Fruit fly (Drosophila melanogaster): ENCODE data around the gene CG32148.
A peak's percentile ranks its signal among the peaks of the same experiment; 100 is the strongest.

CG32148 gene

DNA sequence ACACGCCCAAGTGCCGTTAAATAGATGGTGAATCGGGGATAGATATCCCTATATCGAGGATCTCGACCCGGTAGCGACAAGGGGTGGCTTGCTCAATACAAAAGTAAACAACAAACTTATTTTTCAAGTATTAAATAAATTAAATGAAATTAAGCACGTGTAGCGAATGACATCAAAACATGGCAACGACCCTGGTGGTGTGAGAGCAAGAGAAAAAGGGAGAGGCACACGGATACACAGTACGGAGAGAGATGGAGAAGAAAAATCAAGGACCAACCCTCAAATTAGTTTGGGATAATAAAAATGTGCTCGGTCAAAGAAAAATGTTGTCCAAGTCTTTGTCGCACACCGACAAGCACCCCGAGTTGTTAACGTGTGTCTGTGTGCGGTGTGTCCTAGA is 2.3 kb upstream of the CG32148 start:
- TF ChIP-seq Mio (GFP tag; optimal IDR thresholded peaks at IDR 0.05) (no peak), Abd-B (GFP tag; optimal IDR thresholded peaks at IDR 0.05) (no peak), HLH106 (tag; optimal IDR thresholded peaks at IDR 0.05) (no peak), Myc (optimal IDR thresholded peaks at IDR 0.05) (no peak), pan (optimal IDR thresholded peaks at IDR 0.05) (no peak), usp (GFP tag; optimal IDR thresholded peaks at IDR 0.05) (no peak), Hr83 (GFP tag; optimal IDR thresholded peaks at IDR 0.05; ENCODE audit: poor library complexity, severe bottlenecking) (no peak), br (GFP tag; optimal IDR thresholded peaks at IDR 0.05) (no peak), CG9705 (GFP tag; optimal IDR thresholded peaks at IDR 0.05) (no peak), h (GFP tag; optimal IDR thresholded peaks at IDR 0.05) (no peak), ey (GFP tag; optimal IDR thresholded peaks at IDR 0.05) (no peak), dsf (GFP tag; optimal IDR thresholded peaks at IDR 0.05; ENCODE audit: borderline replicate concordance) (no peak), CrebA (GFP tag; optimal IDR thresholded peaks at IDR 0.05; ENCODE audit: borderline replicate concordance) (no peak), sage (GFP tag; optimal IDR thresholded peaks at IDR 0.05) (no peak), Hnf4 (GFP tag; optimal IDR thresholded peaks at IDR 0.05) (no peak), Jra (GFP tag; optimal IDR thresholded peaks at IDR 0.05) (no peak), OdsH (GFP tag; optimal IDR thresholded peaks at IDR 0.05) (no peak), sv (GFP tag; optimal IDR thresholded peaks at IDR 0.05) (no peak)

DNA sequence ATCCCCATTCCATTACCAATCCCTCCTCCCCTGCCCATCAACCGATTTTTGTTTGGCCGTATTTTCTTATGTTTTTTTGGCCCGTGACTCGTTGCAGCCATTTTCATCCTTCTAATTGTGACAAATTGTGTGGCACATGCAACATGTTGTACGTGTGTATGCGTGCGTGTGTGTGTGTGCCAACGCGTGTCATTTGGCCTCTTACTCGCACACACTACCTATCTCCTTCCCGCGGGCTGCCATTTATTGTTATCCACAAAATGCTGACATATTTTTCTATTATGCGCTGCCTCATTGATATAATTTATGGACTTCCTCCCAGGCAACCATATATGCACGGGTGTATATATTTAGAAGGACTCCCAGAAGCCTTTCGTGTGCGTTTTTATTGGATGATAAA is 8.5 kb downstream of the CG32148 start:
- peak; percentile 3 for TF ChIP-seq Dfd (GFP tag; optimal IDR thresholded peaks at IDR 0.05)
- no peak for TF ChIP-seq fru (GFP tag; optimal IDR thresholded peaks at IDR 0.05)
- TF ChIP-seq HLH106 (tag; optimal IDR thresholded peaks at IDR 0.05), result no peak
- TF ChIP-seq CrebA (GFP tag; optimal IDR thresholded peaks at IDR 0.05; ENCODE audit: borderline replicate concordance), result no peak
- no peak for TF ChIP-seq br (GFP tag; optimal IDR thresholded peaks at IDR 0.05)
- TF ChIP-seq Rel (GFP tag; optimal IDR thresholded peaks at IDR 0.05), result no peak
- no peak for TF ChIP-seq Rel (tag; optimal IDR thresholded peaks at IDR 0.05)
- TF ChIP-seq dl (GFP tag; optimal IDR thresholded peaks at IDR 0.05; ENCODE audit: insufficient read depth in 1 of 2, partially characterized antibody in 2 of 2), result no peak
- no peak for TF ChIP-seq sage (GFP tag; optimal IDR thresholded peaks at IDR 0.05)

DNA sequence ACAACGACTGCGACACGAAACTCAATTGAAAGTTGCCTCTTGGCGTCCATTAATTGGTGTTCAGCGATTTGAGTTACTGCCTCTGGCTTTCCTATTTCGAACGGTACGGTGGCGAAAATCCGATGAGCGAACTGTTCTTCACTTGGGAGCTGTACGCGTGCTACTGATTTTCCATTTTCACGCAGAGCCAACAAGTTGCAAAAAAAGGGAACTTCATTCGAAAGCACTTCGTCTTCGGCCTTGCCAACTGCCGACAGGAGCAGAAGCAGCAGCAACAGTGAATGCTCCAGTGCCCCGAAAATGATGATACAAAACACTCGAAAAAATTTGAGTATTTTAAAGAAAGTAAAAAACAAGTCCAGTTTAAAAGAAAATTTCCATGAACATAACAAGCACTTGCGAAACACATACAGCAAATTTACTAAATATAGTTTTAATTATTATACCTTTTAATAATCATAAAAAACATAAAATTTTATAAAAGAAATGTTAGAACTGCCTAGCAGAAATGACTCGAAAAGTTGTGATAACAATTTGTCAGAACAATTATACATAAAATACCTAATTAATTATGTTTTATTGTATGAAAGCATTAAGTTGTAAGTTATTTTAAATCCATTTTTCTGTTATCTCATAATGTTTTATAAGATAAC is 10.9 kb downstream of the CG32148 start:
- TF ChIP-seq foxo (GFP tag; optimal IDR thresholded peaks at IDR 0.05), result peak in 1 of 2 experiments; percentile 0
- TF ChIP-seq HLH106 (tag; optimal IDR thresholded peaks at IDR 0.05), result peak; percentile 19
- TF ChIP-seq sv (GFP tag; optimal IDR thresholded peaks at IDR 0.05), result no peak
- no peak for TF ChIP-seq Dif (GFP tag; optimal IDR thresholded peaks at IDR 0.05; ENCODE audit: partially characterized antibody)

DNA sequence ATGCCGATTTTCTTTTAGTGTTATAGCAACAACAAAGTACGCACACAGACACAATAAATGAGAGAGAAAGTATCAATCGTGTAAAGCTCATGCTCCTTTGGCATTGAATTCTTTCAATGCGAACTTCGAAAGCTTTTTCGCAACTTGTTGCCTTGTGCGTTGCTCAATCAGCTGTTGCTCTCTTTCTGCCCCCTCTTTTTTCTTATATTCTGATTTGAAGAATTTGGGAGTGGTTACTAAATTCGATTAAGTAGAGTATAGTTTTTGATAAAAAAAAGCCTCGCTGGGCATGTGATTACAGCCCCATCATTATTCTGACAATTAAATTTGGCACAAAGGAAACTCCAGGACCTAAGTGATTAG is 11.4 kb downstream of the CG32148 start:
- TF ChIP-seq Hnf4 (GFP tag; optimal IDR thresholded peaks at IDR 0.05), result no peak
- no peak for TF ChIP-seq Hr78 (GFP tag; optimal IDR thresholded peaks at IDR 0.05)
- no peak for TF ChIP-seq jim (GFP tag; optimal IDR thresholded peaks at IDR 0.05)
- no peak for TF ChIP-seq Dfd (GFP tag; optimal IDR thresholded peaks at IDR 0.05)
- no peak for TF ChIP-seq HLH106 (tag; optimal IDR thresholded peaks at IDR 0.05)
- TF ChIP-seq sage (GFP tag; optimal IDR thresholded peaks at IDR 0.05), result no peak
- TF ChIP-seq CrebA (GFP tag; optimal IDR thresholded peaks at IDR 0.05; ENCODE audit: borderline replicate concordance), result no peak
- TF ChIP-seq Jra (GFP tag; optimal IDR thresholded peaks at IDR 0.05), result no peak
- TF ChIP-seq Vsx2 (GFP tag; optimal IDR thresholded peaks at IDR 0.05; ENCODE audit: partially characterized antibody), result no peak
- TF ChIP-seq woc (GFP tag; optimal IDR thresholded peaks at IDR 0.05), result no peak
- no peak for TF ChIP-seq foxo (GFP tag; optimal IDR thresholded peaks at IDR 0.05)
- no peak for TF ChIP-seq Rel (GFP tag; optimal IDR thresholded peaks at IDR 0.05)
- no peak for TF ChIP-seq Rel (tag; optimal IDR thresholded peaks at IDR 0.05)
- TF ChIP-seq sv (GFP tag; optimal IDR thresholded peaks at IDR 0.05), result no peak
- TF ChIP-seq Dif (GFP tag; optimal IDR thresholded peaks at IDR 0.05; ENCODE audit: partially characterized antibody), result no peak
- no peak for TF ChIP-seq lola (GFP tag; optimal IDR thresholded peaks at IDR 0.05)
- no peak for TF ChIP-seq dsf (GFP tag; optimal IDR thresholded peaks at IDR 0.05; ENCODE audit: borderline replicate concordance)
- TF ChIP-seq dl (GFP tag; optimal IDR thresholded peaks at IDR 0.05; ENCODE audit: insufficient read depth in 1 of 2, partially characterized antibody in 2 of 2), result no peak
- no peak for TF ChIP-seq Abd-B (GFP tag; optimal IDR thresholded peaks at IDR 0.05)

DNA sequence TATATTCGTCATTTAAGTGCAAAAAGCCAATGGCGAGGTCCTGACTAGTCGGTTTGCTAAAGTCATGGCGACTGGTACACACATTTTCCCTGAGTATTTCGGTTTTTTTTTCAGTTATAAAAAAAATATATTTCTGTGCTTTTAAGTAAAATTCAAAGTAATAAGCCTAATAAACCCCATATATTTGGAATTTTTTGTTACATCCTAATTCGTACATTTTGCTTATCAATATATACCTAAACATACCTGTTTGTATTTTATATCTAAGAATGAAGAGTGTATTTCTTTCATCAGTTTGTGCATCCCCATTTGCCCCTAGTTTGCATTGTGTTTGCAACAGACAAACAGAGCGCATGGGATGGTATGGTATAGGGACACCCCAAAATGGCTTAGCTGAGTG is 12.3 kb downstream of the CG32148 start:
- TF ChIP-seq woc (GFP tag; optimal IDR thresholded peaks at IDR 0.05) (peak; percentile 21), br (GFP tag; optimal IDR thresholded peaks at IDR 0.05) (no peak), sv (GFP tag; optimal IDR thresholded peaks at IDR 0.05) (no peak), usp (GFP tag; optimal IDR thresholded peaks at IDR 0.05) (no peak)

Data from whole organism, wandering third instar larva.